Worm (Caenorhabditis elegans) whole organism, L1 larva: ENCODE results near the gene mup-2.

Experiments
- C04F5.9 ChIP-seq: sonication (generic microtip); optimal IDR thresholded peaks from 2 replicates; lab custom pipeline; 2016; ENCODE audit warnings: missing genetic modification characterization, missing compliant biosample characterization
- ceh-8 ChIP-seq: fragments of 200-800 bp; sonication (Bioruptor generic); optimal IDR thresholded peaks from 2 replicates; lab custom pipeline; 2018; ENCODE audit warnings: mild to moderate bottlenecking, missing genetic modification characterization, moderate library complexity, missing compliant biosample characterization
- ceh-88 ChIP-seq: fragments of 200-800 bp; sonication (Bioruptor generic); IDR thresholded peaks from 2 replicates; pipeline ENCODE4 v1.3.6; 2022; ENCODE audit warnings: missing genetic modification characterization, missing compliant biosample characterization
- ces-1 ChIP-seq: fragments of 150-350 bp; optimal IDR thresholded peaks from 2 replicates; lab custom pipeline; 2014; ENCODE audit warnings: missing biosample characterization, missing genetic modification reagents, missing genetic modification characterization
- dsc-1 ChIP-seq: sonication (generic microtip); optimal IDR thresholded peaks from 2 replicates; lab custom pipeline; 2016; ENCODE audit warnings: mild to moderate bottlenecking, missing genetic modification characterization, missing compliant biosample characterization
- efl-1 ChIP-seq, 4 experiments: fragments of 150-350 bp; optimal IDR thresholded peaks in 3 of 4; peaks in 1 of 4; 1 replicate in 1 of 4; 2 replicates in 3 of 4; lab custom pipeline; 2014; ENCODE audit warnings: missing biosample characterization in 2 of 4, missing genetic modification characterization in 2 of 4, missing genetic modification reagents in 2 of 4
- egl-13 ChIP-seq: sonication (generic microtip); optimal IDR thresholded peaks from 2 replicates; lab custom pipeline; 2016; ENCODE audit warnings: missing genotype, missing genetic modification reagents, missing genetic modification characterization, missing compliant biosample characterization
- fos-1 ChIP-seq: fragments of 150-350 bp; optimal IDR thresholded peaks from 2 replicates; lab custom pipeline; 2014; ENCODE audit warnings: missing biosample characterization, missing genetic modification characterization
- grh-1 ChIP-seq: fragments of 200-800 bp; sonication (Bioruptor generic); IDR thresholded peaks from 2 replicates; pipeline ENCODE4 v1.3.6; 2022; ENCODE audit warnings: missing genetic modification reagents, missing genetic modification characterization, missing compliant biosample characterization
- hpl-2 ChIP-seq: fragments of 150-350 bp; optimal IDR thresholded peaks from 2 replicates; lab custom pipeline; 2014; ENCODE audit warnings: missing biosample characterization, missing genetic modification reagents, missing genetic modification characterization
- lin-13 ChIP-seq: fragments of 150-350 bp; optimal IDR thresholded peaks from 2 replicates; lab custom pipeline; 2014; ENCODE audit warnings: missing biosample characterization, missing genetic modification reagents, missing genetic modification characterization
- lin-14 ChIP-seq: fragments of 200-800 bp; sonication (Bioruptor generic); optimal IDR thresholded peaks from 2 replicates; lab custom pipeline; 2018; ENCODE audit warnings: mild to moderate bottlenecking, missing genetic modification characterization, moderate library complexity, missing compliant biosample characterization
- lin-35 ChIP-seq, 2 experiments: fragments of 150-350 bp; optimal IDR thresholded peaks; 2 replicates each; lab custom pipeline; 2014; ENCODE audit warnings: missing biosample characterization in 2 of 2, missing genetic modification characterization in 2 of 2, missing genetic modification reagents in 2 of 2
- lin-39 ChIP-seq: fragments of 150-350 bp; optimal IDR thresholded peaks from 2 replicates; lab custom pipeline; 2014; ENCODE audit warnings: missing biosample characterization, missing genetic modification reagents, missing genetic modification characterization
- nhr-11 ChIP-seq: fragments of 150-350 bp; optimal IDR thresholded peaks from 2 replicates; lab custom pipeline; 2014; ENCODE audit warnings: missing biosample characterization, missing genetic modification characterization
- nhr-12 ChIP-seq: sonication (generic microtip); optimal IDR thresholded peaks from 2 replicates; lab custom pipeline; 2017; ENCODE audit warnings: missing biosample characterization, missing genetic modification characterization
- nhr-19 ChIP-seq: fragments of 200-800 bp; sonication (Bioruptor generic); conservative IDR thresholded peaks from 2 replicates; pipeline ENCODE4 v1.3.6; 2022; ENCODE audit warnings: missing genetic modification characterization, missing compliant biosample characterization
- nhr-237 ChIP-seq: fragments of 150-350 bp; optimal IDR thresholded peaks from 2 replicates; lab custom pipeline; 2014; ENCODE audit warnings: missing biosample characterization, missing genetic modification characterization
- nhr-47 ChIP-seq: sonication (generic microtip); optimal IDR thresholded peaks from 2 replicates; lab custom pipeline; 2016; ENCODE audit warnings: mild to moderate bottlenecking, missing genetic modification characterization, moderate library complexity, missing compliant biosample characterization
- nhr-71 ChIP-seq: sonication (generic microtip); optimal IDR thresholded peaks from 2 replicates; lab custom pipeline; 2016; ENCODE audit warnings: mild to moderate bottlenecking, missing genetic modification characterization, moderate library complexity, missing compliant biosample characterization
- nhr-76 ChIP-seq: sonication (generic microtip); optimal IDR thresholded peaks from 2 replicates; lab custom pipeline; 2017; ENCODE audit warnings: missing biosample characterization, missing genetic modification characterization
- nhr-85 ChIP-seq: sonication (generic microtip); peaks from one replicate; lab custom pipeline; 2016; ENCODE audit warnings: missing genetic modification characterization, inconsistent platforms, missing compliant biosample characterization
- pag-3 ChIP-seq: sonication (generic microtip); optimal IDR thresholded peaks from 2 replicates; lab custom pipeline; 2017; ENCODE audit warnings: missing genetic modification characterization, mild to moderate bottlenecking, missing compliant biosample characterization, antibody characterized with exemption, borderline replicate concordance; ENCODE audit not compliant: insufficient read depth
- pqm-1 ChIP-seq: sonication (generic microtip); optimal IDR thresholded peaks from 3 replicates; lab custom pipeline; 2017; ENCODE audit warnings: missing biosample characterization, missing genetic modification characterization
- rnt-1 ChIP-seq: sonication (generic microtip); optimal IDR thresholded peaks from 2 replicates; lab custom pipeline; 2016; ENCODE audit warnings: mild to moderate bottlenecking, missing genetic modification characterization, moderate library complexity, missing compliant biosample characterization
- snu-23 ChIP-seq: sonication (generic microtip); optimal IDR thresholded peaks from 2 replicates; lab custom pipeline; 2016; ENCODE audit warnings: missing genetic modification characterization, missing compliant biosample characterization
- sptf-1 ChIP-seq: fragments of 150-350 bp; optimal IDR thresholded peaks from 2 replicates; lab custom pipeline; 2014; ENCODE audit warnings: missing biosample characterization, missing genetic modification characterization
- unc-130 ChIP-seq: fragments of 150-350 bp; optimal IDR thresholded peaks from 2 replicates; lab custom pipeline; 2017; ENCODE audit warnings: missing biosample characterization, missing genetic modification characterization, inconsistent platforms
- vab-15 ChIP-seq: sonication (generic microtip); optimal IDR thresholded peaks from 2 replicates; lab custom pipeline; 2017; ENCODE audit warnings: missing genotype, mild to moderate bottlenecking, missing genetic modification characterization, missing compliant biosample characterization
- xbp-1 ChIP-seq: sonication (generic microtip); optimal IDR thresholded peaks from 2 replicates; lab custom pipeline; 2016; ENCODE audit warnings: missing genetic modification characterization, missing compliant biosample characterization

Gene mup-2

DNA sequence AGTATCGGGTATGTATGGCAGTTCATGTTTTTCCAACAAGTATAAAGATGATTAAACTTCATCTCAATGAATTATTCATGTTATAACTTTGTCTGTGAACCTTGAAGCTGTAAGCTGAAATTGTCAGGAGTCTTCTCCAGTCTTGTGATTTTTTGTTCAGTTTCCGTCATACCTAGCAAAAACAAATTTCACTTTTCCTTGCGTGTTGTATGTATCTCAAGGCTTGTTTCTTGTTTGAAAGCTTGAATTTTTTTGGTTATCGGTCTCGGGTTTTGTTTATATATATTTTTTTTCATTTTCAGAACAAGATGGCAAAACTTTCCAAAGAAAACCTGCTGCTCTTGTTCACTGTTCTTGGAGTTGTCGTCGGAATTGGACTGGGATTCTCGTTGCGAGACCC, 6.9 kb downstream of the mup-2 start, which contains the start of gene glt-4:
glt-4 (plus strand) TSS at position 301 of the 400 bp plus-strand sequence.
- no peak for TF ChIP-seq fos-1 (tag; lab: Kevin White, UChicago)
- TF ChIP-seq, all 84 proteins: peak for 0

DNA sequence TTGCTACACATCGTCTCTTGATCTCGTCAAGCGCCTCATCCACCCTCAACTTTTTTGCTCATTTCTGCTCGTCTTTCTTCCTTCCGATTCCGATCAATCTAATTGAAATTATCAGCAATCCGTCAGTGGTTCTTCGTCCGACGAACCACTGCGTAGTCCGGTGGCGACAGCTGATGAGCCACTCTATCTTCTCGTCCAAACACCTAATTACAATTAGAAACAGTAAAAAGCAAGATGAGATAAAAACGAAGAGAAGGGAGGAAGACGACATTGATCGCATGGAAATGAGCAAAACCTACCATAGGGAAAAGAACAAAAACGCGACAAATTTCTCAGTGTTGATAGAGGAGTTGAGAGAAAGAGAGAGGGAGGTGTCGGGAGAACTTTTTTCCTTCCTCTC, 10.6 kb downstream of the mup-2 start:
- TF ChIP-seq ceh-8 (no peak), nhr-71 (peak; percentile 17), lin-14 (peak; percentile 49), rnt-1 (peak; percentile 57)

DNA sequence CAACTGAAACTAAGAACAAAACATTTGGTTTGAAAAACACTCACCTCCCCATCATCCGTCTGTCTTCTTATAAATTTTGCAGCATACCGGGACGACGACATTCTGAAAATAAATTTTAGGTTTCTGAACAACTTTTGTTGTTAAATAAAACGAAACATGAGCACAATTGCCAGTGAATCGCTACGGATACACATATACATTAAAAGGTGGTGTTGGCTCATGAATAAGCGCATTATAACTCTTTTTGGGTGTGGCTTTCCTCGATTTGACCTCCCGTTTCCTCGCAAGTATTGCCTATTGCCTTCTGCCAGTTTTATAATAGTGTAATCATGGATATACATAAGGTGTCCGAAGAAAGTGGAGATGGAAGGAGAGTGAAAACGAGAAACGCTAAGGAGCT, 18.5 kb downstream of the mup-2 start, which contains the start of gene igcm-2:
igcm-2 (minus strand) TSS at position 101 of the 400 bp plus-strand sequence.
- no peak for TF ChIP-seq hpl-2 (GFP tag; lab: Kevin White, UChicago)

DNA sequence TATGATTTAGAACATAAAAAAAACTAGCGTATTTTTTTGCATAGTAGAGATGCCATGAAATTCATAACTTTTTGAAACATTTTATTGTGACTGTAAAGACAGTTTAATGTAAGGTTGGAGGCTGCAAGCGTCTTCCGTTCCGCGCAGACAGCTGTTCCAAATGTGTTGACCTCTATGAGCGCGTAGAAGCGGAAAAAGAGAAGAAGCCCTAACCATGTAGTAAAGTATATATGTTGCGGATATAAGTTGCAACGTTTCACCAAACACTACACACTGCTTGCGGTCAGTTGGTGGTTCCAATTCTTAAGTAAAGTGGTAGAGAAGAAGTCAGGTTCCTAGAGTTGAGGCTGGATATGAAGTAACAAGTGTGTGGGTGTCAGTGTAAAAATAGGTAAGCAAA, 21.4 kb downstream of the mup-2 start:
- TF ChIP-seq nhr-76 (no peak), pqm-1 (tag; lab: Kevin White, UChicago) (no peak), lin-13 (no peak)

DNA sequence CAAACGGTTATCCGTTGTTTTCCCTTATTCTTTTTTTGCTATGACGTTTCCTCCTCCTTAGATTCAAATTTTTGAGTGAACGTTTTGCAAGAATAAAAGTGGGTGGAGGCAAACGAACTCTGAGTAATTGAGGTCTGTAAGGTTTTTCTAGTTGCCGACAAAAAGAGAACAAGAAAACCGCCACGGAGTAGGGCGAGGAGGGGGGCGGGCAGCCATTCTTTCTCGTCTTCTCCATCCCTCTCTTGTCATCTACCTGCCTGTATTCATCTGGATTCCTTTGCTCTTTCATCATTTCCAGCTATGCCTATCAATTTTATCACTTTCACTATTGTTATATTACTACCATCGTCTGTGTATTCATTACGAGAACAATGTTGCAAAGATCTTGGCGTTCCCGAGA, 24.8 kb downstream of the mup-2 start, which contains the start of gene igdb-3:
igdb-3 (plus strand) TSS at position 301 of the 400 bp plus-strand sequence.
- no peak for TF ChIP-seq ces-1
- no peak for TF ChIP-seq xbp-1 (tag; lab: Kevin White, UChicago)
- TF ChIP-seq dsc-1 (tag; lab: Kevin White, UChicago), result no peak
- TF ChIP-seq vab-15 (tag; lab: Kevin White, UChicago), result no peak
- no peak for TF ChIP-seq lin-35 (GFP tag; optimal IDR thresholded peaks at IDR 0.05; lab: Kevin White, UChicago)
- no peak for TF ChIP-seq ceh-88 (GFP tag; lab: Robert Waterston, UW)
- TF ChIP-seq nhr-12 (tag; lab: Kevin White, UChicago), result no peak
- no peak for TF ChIP-seq C04F5.9 (tag; lab: Kevin White, UChicago)
- no peak for TF ChIP-seq efl-1 (optimal IDR thresholded peaks at IDR 0.05; lab: Kevin White, UChicago)
- TF ChIP-seq efl-1 (GFP tag; optimal IDR thresholded peaks at IDR 0.05 in 1 of 2; lab: Kevin White, UChicago), result no peak
- TF ChIP-seq nhr-237, result no peak
- no peak for TF ChIP-seq egl-13 (tag; lab: Kevin White, UChicago)
- TF ChIP-seq unc-130 (tag; lab: Kevin White, UChicago), result no peak
- no peak for TF ChIP-seq snu-23 (GFP tag; lab: Kevin White, UChicago)
- no peak for TF ChIP-seq fos-1 (tag; lab: Kevin White, UChicago)
- TF ChIP-seq nhr-11 (tag; lab: Kevin White, UChicago), result no peak
- TF ChIP-seq sptf-1, result no peak
- no peak for TF ChIP-seq nhr-19 (GFP tag; lab: Robert Waterston, UW)

DNA sequence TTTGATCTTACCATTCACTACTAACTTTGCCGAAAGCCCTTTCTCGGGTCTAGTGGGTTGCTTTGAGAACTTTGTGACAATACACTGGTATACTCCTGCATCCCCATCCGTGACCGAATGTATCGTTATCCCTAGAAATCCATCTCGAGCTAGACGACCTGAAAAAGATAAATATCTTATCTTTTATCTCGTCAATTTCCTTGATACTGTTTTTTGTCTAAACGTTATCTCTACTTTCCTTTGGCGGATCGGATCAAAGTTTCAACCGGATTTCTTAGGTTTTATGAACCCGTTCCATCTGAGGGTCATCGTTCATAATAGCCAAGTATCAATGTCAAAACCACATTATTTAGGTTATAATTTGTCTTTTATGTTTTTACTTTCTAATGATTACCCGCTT, 25.5 kb downstream of the mup-2 start:
- TF ChIP-seq pag-3, result no peak
- TF ChIP-seq nhr-47 (tag; lab: Kevin White, UChicago), result no peak
- no peak for TF ChIP-seq nhr-19 (GFP tag; lab: Robert Waterston, UW)
- no peak for TF ChIP-seq grh-1
- no peak for TF ChIP-seq efl-1 (optimal IDR thresholded peaks at IDR 0.05; lab: Kevin White, UChicago)
- peak in 1 of 2 experiments; percentile 19 for TF ChIP-seq efl-1 (GFP tag; optimal IDR thresholded peaks at IDR 0.05 in 1 of 2; lab: Kevin White, UChicago)
- no peak for TF ChIP-seq lin-39 (tag; lab: Kevin White, UChicago)

DNA sequence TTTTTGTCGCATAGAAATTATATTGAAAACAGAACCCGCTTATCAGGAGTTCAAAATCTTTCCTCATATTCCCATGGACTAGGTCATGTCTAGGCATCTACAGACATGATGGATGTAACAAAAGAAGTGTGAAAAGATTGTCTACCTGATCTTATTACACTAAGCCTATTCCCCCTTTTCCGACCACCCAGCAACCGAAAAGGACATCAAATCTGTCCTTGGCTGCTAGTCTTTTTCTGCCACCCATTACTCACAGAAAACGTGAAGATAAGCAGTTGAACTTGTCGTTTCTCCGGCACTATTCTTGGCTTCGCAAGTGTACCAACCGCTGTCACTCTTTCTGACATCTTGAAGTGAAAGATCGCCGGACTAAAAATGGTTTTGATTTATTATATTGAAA, 27.1 kb downstream of the mup-2 start:
- no peak for TF ChIP-seq egl-13 (tag; lab: Kevin White, UChicago)
- peak; percentile 77 for TF ChIP-seq nhr-85 (tag; lab: Kevin White, UChicago)
- peak; percentile 19 for TF ChIP-seq lin-14
